Worm (Caenorhabditis elegans) whole organism, L1 larva: Measurements from ENCODE around the gene tcl-2.
"Not testable (repeated sequence)": the region's sequence is repeated elsewhere in the genome, so short reads cannot be mapped to it uniquely, and the experiment has no call there.

Experiments used
- Y116A8C.19 ChIP-seq: sonication (generic microtip); optimal IDR thresholded peaks from 2 replicates; lab custom pipeline; 2016; ENCODE audit warnings: missing compliant biosample characterization, missing genetic modification characterization, borderline replicate concordance
- blmp-1 ChIP-seq: fragments of 150-350 bp; optimal IDR thresholded peaks from 2 replicates; lab custom pipeline; 2014; ENCODE audit warnings: missing biosample characterization, missing genetic modification characterization
- ceh-63 ChIP-seq: fragments of 200-800 bp; sonication (Bioruptor generic); optimal IDR thresholded peaks from 2 replicates; lab custom pipeline; 2018; ENCODE audit warnings: mild to moderate bottlenecking, missing genetic modification characterization, missing compliant biosample characterization
- ceh-8 ChIP-seq: fragments of 200-800 bp; sonication (Bioruptor generic); optimal IDR thresholded peaks from 2 replicates; lab custom pipeline; 2018; ENCODE audit warnings: mild to moderate bottlenecking, missing genetic modification characterization, moderate library complexity, missing compliant biosample characterization
- ceh-82 ChIP-seq, 3 experiments: fragments of 150-350 bp in 1 of 3; sonication (generic microtip) in 2 of 3; optimal IDR thresholded peaks; 2 replicates each; lab custom pipeline; 2014 to 2017; ENCODE audit warnings: missing biosample characterization in 3 of 3, missing genetic modification characterization in 3 of 3
- ceh-88 ChIP-seq: fragments of 200-800 bp; sonication (Bioruptor generic); IDR thresholded peaks from 2 replicates; pipeline ENCODE4 v1.3.6; 2022; ENCODE audit warnings: missing genetic modification characterization, missing compliant biosample characterization
- ces-1 ChIP-seq: fragments of 150-350 bp; optimal IDR thresholded peaks from 2 replicates; lab custom pipeline; 2014; ENCODE audit warnings: missing biosample characterization, missing genetic modification reagents, missing genetic modification characterization
- dpl-1 ChIP-seq, 3 experiments: fragments of 150-350 bp in 2 of 3; sonication (generic microtip) in 1 of 3; optimal IDR thresholded peaks; 2 replicates each; lab custom pipeline; 2014 to 2017; ENCODE audit warnings: missing biosample characterization in 3 of 3, missing genetic modification characterization in 3 of 3, missing genetic modification reagents in 3 of 3
- efl-1 ChIP-seq, 4 experiments: fragments of 150-350 bp; optimal IDR thresholded peaks in 3 of 4; peaks in 1 of 4; 1 replicate in 1 of 4; 2 replicates in 3 of 4; lab custom pipeline; 2014; ENCODE audit warnings: missing biosample characterization in 2 of 4, missing genetic modification characterization in 2 of 4, missing genetic modification reagents in 2 of 4
- efl-3 ChIP-seq: fragments of 200-800 bp; sonication (Bioruptor generic); optimal IDR thresholded peaks from 2 replicates; lab custom pipeline; 2018; ENCODE audit warnings: mild to moderate bottlenecking, missing genetic modification characterization, missing compliant biosample characterization
- egl-13 ChIP-seq: sonication (generic microtip); optimal IDR thresholded peaks from 2 replicates; lab custom pipeline; 2016; ENCODE audit warnings: missing genotype, missing genetic modification reagents, missing genetic modification characterization, missing compliant biosample characterization
- elt-3 ChIP-seq, 6 experiments: fragments of 150-350 bp in 1 of 6; sonication (generic microtip); optimal IDR thresholded peaks; 2 replicates each; lab custom pipeline; 2017 to 2018; ENCODE audit warnings: missing biosample characterization in 6 of 6, missing genetic modification characterization in 6 of 6, inconsistent platforms in 1 of 6
- hlh-4 ChIP-seq: sonication (generic microtip); optimal IDR thresholded peaks from 2 replicates; lab custom pipeline; 2016; ENCODE audit warnings: mild to moderate bottlenecking, missing genetic modification characterization, missing compliant biosample characterization
- lin-13 ChIP-seq: fragments of 150-350 bp; optimal IDR thresholded peaks from 2 replicates; lab custom pipeline; 2014; ENCODE audit warnings: missing biosample characterization, missing genetic modification reagents, missing genetic modification characterization
- lin-15B ChIP-seq: fragments of 150-350 bp; sonication (generic microtip); optimal IDR thresholded peaks from 3 replicates; lab custom pipeline; 2014; ENCODE audit warnings: missing biosample characterization, missing genetic modification characterization
- lin-39 ChIP-seq: fragments of 150-350 bp; optimal IDR thresholded peaks from 2 replicates; lab custom pipeline; 2014; ENCODE audit warnings: missing biosample characterization, missing genetic modification reagents, missing genetic modification characterization
- lir-3 ChIP-seq: sonication (generic microtip); optimal IDR thresholded peaks from 2 replicates; lab custom pipeline; 2016; ENCODE audit warnings: mild to moderate bottlenecking, missing genetic modification characterization, moderate library complexity, missing compliant biosample characterization; ENCODE audit not compliant: poor library complexity
- lsy-2 ChIP-seq, 2 experiments: fragments of 150-350 bp; optimal IDR thresholded peaks; 2 replicates each; lab custom pipeline; 2014; ENCODE audit warnings: missing biosample characterization in 2 of 2, missing genetic modification characterization in 2 of 2
- mef-2 ChIP-seq: fragments of 150-350 bp; optimal IDR thresholded peaks from 2 replicates; lab custom pipeline; 2014; ENCODE audit warnings: missing biosample characterization, missing genetic modification characterization
- nhr-12 ChIP-seq: sonication (generic microtip); optimal IDR thresholded peaks from 2 replicates; lab custom pipeline; 2017; ENCODE audit warnings: missing biosample characterization, missing genetic modification characterization
- nhr-19 ChIP-seq: fragments of 200-800 bp; sonication (Bioruptor generic); conservative IDR thresholded peaks from 2 replicates; pipeline ENCODE4 v1.3.6; 2022; ENCODE audit warnings: missing genetic modification characterization, missing compliant biosample characterization
- nhr-20 ChIP-seq: sonication (generic microtip); optimal IDR thresholded peaks from 2 replicates; lab custom pipeline; 2016; ENCODE audit warnings: mild to moderate bottlenecking, missing genetic modification characterization, missing compliant biosample characterization
- nhr-28 ChIP-seq: fragments of 150-350 bp; optimal IDR thresholded peaks from 2 replicates; lab custom pipeline; 2014; ENCODE audit warnings: missing biosample characterization, missing genetic modification characterization
- nhr-71 ChIP-seq: sonication (generic microtip); optimal IDR thresholded peaks from 2 replicates; lab custom pipeline; 2016; ENCODE audit warnings: mild to moderate bottlenecking, missing genetic modification characterization, moderate library complexity, missing compliant biosample characterization
- nhr-77 ChIP-seq: fragments of 150-350 bp; optimal IDR thresholded peaks from 2 replicates; lab custom pipeline; 2014; ENCODE audit warnings: missing biosample characterization, missing genetic modification characterization
- nhr-84 ChIP-seq: sonication (generic microtip); optimal IDR thresholded peaks from 2 replicates; lab custom pipeline; 2017; ENCODE audit warnings: missing biosample characterization, missing genetic modification characterization
- nhr-90 ChIP-seq: sonication (generic microtip); optimal IDR thresholded peaks from 2 replicates; lab custom pipeline; 2016; ENCODE audit warnings: mild to moderate bottlenecking, missing genetic modification characterization, missing compliant biosample characterization; ENCODE audit not compliant: poor library complexity
- pag-3 ChIP-seq: sonication (generic microtip); optimal IDR thresholded peaks from 2 replicates; lab custom pipeline; 2017; ENCODE audit warnings: missing genetic modification characterization, mild to moderate bottlenecking, missing compliant biosample characterization, antibody characterized with exemption, borderline replicate concordance; ENCODE audit not compliant: insufficient read depth
- pax-3 ChIP-seq: fragments of 200-800 bp; sonication (Bioruptor generic); optimal IDR thresholded peaks from 2 replicates; lab custom pipeline; 2018; ENCODE audit warnings: mild to moderate bottlenecking, missing genetic modification characterization, moderate library complexity, missing compliant biosample characterization
- skn-1 ChIP-seq: fragments of 150-350 bp; optimal IDR thresholded peaks from 2 replicates; lab custom pipeline; 2014; ENCODE audit warnings: missing biosample characterization, missing genetic modification characterization
- snu-23 ChIP-seq: sonication (generic microtip); optimal IDR thresholded peaks from 2 replicates; lab custom pipeline; 2016; ENCODE audit warnings: missing genetic modification characterization, missing compliant biosample characterization
- sptf-1 ChIP-seq: fragments of 150-350 bp; optimal IDR thresholded peaks from 2 replicates; lab custom pipeline; 2014; ENCODE audit warnings: missing biosample characterization, missing genetic modification characterization
- sup-37 ChIP-seq: fragments of 200-800 bp; sonication (Bioruptor generic); optimal IDR thresholded peaks from 2 replicates; lab custom pipeline; 2018; ENCODE audit warnings: mild to moderate bottlenecking, missing genetic modification characterization, missing compliant biosample characterization
- tbx-2 ChIP-seq: sonication (generic microtip); optimal IDR thresholded peaks from 2 replicates; lab custom pipeline; 2016; ENCODE audit warnings: missing genetic modification characterization, missing compliant biosample characterization
- tlp-1 ChIP-seq: fragments of 150-350 bp; optimal IDR thresholded peaks from 2 replicates; lab custom pipeline; 2014; ENCODE audit warnings: missing biosample characterization, missing genetic modification characterization
- unc-130 ChIP-seq: fragments of 150-350 bp; optimal IDR thresholded peaks from 2 replicates; lab custom pipeline; 2017; ENCODE audit warnings: missing biosample characterization, missing genetic modification characterization, inconsistent platforms
- unc-62 ChIP-seq: fragments of 150-350 bp; optimal IDR thresholded peaks from 2 replicates; lab custom pipeline; 2014; ENCODE audit warnings: missing biosample characterization, missing genetic modification reagents, missing genetic modification characterization
- vab-15 ChIP-seq: sonication (generic microtip); optimal IDR thresholded peaks from 2 replicates; lab custom pipeline; 2017; ENCODE audit warnings: missing genotype, mild to moderate bottlenecking, missing genetic modification characterization, missing compliant biosample characterization

Gene tcl-2

DNA sequence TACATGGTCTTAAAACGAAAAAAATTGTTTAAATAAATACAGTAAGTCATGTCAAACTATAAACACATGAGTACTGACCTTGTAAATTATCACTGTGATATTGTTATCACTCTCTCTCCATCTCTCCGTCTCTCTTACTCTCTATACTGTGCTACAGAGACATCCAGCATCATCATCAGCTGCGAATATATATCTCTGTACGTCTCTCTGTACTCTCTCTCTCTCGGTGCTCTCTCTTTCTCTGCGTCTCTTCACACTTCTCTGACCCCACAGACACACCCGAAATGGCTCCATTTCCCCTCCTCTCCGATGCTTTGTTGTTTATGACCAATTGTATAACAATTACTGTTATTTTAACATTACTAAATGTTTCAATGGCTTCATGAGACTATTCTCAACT is 31.7 kb downstream of the tcl-2 start (continued):
- TF ChIP-seq ceh-82 (tag; optimal IDR thresholded peaks at IDR 0.05; lab: Kevin White, UChicago) = peak in 2 of 3 experiments; percentile 10 to 27
- TF ChIP-seq unc-62 = no peak
- no peak for TF ChIP-seq lin-39 (tag; lab: Kevin White, UChicago)
- TF ChIP-seq sptf-1 = no peak
- TF ChIP-seq nhr-19 = no peak; the same call in 1 of the 2 replicates
- TF ChIP-seq sup-37 (GFP tag; lab: Kevin White, UChicago) = no peak
- no peak for TF ChIP-seq nhr-84 (tag; lab: Kevin White, UChicago)
- peak; percentile 61 for TF ChIP-seq skn-1 (tag; lab: Kevin White, UChicago)
- no peak for TF ChIP-seq tlp-1 (tag; lab: Kevin White, UChicago)
- TF ChIP-seq ces-1 (GFP tag; lab: Kevin White, UChicago) = no peak
- no peak for TF ChIP-seq pax-3 (tag; lab: Kevin White, UChicago)
- TF ChIP-seq vab-15 (tag; lab: Kevin White, UChicago) = no peak
- TF ChIP-seq elt-3 (tag; optimal IDR thresholded peaks at IDR 0.05; lab: Kevin White, UChicago) = peak in 2 of 6 experiments; percentile 22 to 50
- peak; percentile 64 for TF ChIP-seq nhr-71 (tag; lab: Kevin White, UChicago)
- TF ChIP-seq nhr-90 (tag; lab: Kevin White, UChicago) = peak; percentile 75
- no peak for TF ChIP-seq ceh-63
- no peak for TF ChIP-seq hlh-4 (tag; lab: Kevin White, UChicago)
- no peak for TF ChIP-seq egl-13 (tag; lab: Kevin White, UChicago)
- peak; percentile 11 for TF ChIP-seq lin-13
- no peak for TF ChIP-seq unc-130 (tag; lab: Kevin White, UChicago)
- peak; percentile 14 for TF ChIP-seq blmp-1 (tag; lab: Kevin White, UChicago)
- no peak for TF ChIP-seq ceh-88 (GFP tag; lab: Robert Waterston, UW)
- TF ChIP-seq nhr-20 (tag; lab: Kevin White, UChicago) = peak; percentile 50
- no peak for TF ChIP-seq mef-2
- no peak for TF ChIP-seq nhr-12 (tag; lab: Kevin White, UChicago)
- no peak for TF ChIP-seq efl-3 (GFP tag; lab: Kevin White, UChicago)
- TF ChIP-seq lin-15B (tag; lab: Kevin White, UChicago) = no peak
- TF ChIP-seq nhr-28 (tag; lab: Kevin White, UChicago) = no peak
- TF ChIP-seq tbx-2 (tag; lab: Kevin White, UChicago) = peak; percentile 41
- no peak for TF ChIP-seq lir-3
- TF ChIP-seq pag-3 (tag; lab: Kevin White, UChicago) = no peak
- TF ChIP-seq ceh-8 (GFP tag; lab: Kevin White, UChicago) = no peak
- TF ChIP-seq nhr-77 (tag; lab: Kevin White, UChicago) = no peak
- peak; percentile 10 to 25 (median 23) for TF ChIP-seq dpl-1 (GFP tag; optimal IDR thresholded peaks at IDR 0.05; lab: Kevin White, UChicago)
- peak; percentile 57 for TF ChIP-seq snu-23 (GFP tag; lab: Kevin White, UChicago)
- peak; percentile 35 to 38 for TF ChIP-seq lsy-2 (tag; optimal IDR thresholded peaks at IDR 0.05; lab: Kevin White, UChicago)

DNA sequence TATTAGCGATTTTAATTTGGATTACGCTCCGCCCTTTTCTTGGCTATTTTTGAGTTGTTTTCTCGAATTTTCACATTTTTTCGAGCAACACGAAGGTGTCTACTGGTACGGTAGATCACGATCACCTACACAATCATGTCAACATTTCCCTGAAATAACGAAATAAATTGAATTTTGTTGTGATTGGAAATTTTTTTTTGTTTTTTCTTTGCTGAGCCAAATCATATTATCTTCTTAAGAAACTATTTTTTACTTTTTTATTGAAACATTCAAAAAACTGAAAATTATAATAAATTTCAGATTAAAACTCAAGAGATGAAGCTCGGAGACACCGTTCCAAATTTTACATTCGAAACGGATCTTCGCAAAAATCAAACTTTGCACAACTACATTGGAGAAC is 39.4 kb downstream of the tcl-2 start, which contains the start of gene prdx-6:
prdx-6 (plus strand) TSS at position 301 of the 400 bp plus-strand sequence.
- TF ChIP-seq egl-13 (tag; lab: Kevin White, UChicago) (no peak), dpl-1 (GFP tag; optimal IDR thresholded peaks at IDR 0.05; lab: Kevin White, UChicago) (no peak), ces-1 (GFP tag; lab: Kevin White, UChicago) (no peak), lin-39 (tag; lab: Kevin White, UChicago) (no peak), Y116A8C.19 (tag; lab: Kevin White, UChicago) (no peak)
- TF ChIP-seq, all 84 proteins: peak for 0

ce11 chrIV:230714-231113 is 51.8 kb downstream of the tcl-2 start:
- TF ChIP-seq efl-1 (optimal IDR thresholded peaks at IDR 0.05; lab: Kevin White, UChicago) = not testable (repeated sequence)
- TF ChIP-seq efl-1 (GFP tag; optimal IDR thresholded peaks at IDR 0.05 in 1 of 2; lab: Kevin White, UChicago) = peak in 1 of 2 experiments; percentile 17
- TF ChIP-seq, all 84 proteins: peak for 1; not testable (repeated sequence) for 83
